Fruit fly (Drosophila melanogaster): ENCODE measurements around the gene CG7054.

The CG7054 gene

dm6 chr3R:22447195-22447873, 17.5 kb upstream of the CG7054 start, which contains the start of gene CG34288 (continued):
- TF ChIP-seq net (GFP tag; optimal IDR thresholded peaks at IDR 0.05): no peak

DNA sequence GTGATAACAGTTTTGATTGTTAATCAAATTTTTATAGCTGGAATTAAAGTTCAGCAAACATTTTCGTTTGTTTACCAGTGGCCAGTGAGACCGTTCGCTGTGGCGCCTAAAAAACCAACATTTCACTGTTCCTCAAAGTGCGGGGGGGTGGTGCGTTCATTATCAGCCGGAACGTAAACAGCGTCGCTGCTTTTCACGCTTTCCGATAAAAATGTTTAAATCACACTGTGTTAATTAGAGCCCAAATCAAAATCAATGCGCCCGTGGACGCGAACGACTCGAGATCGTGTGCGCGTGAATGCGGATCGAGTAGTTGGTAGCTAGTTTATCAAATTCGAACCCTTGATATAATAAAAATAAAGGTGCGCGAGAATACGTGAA, 16.9 kb upstream of the CG7054 start, which contains the start of gene CG34376:
TSS of gene CG34376 (plus strand) at position 226 of the 381 bp plus-strand sequence.
- TF ChIP-seq Eip93F (GFP tag; optimal IDR thresholded peaks at IDR 0.05): no peak
- no peak for TF ChIP-seq CG8319 (GFP tag; optimal IDR thresholded peaks at IDR 0.05)
- TF ChIP-seq CG4318 (GFP tag; optimal IDR thresholded peaks at IDR 0.05): peak; percentile 27
- no peak for TF ChIP-seq Ets21C (GFP tag; optimal IDR thresholded peaks at IDR 0.05)
- TF ChIP-seq CG8119 (GFP tag; IDR thresholded peaks at IDR 0.05): peak; percentile 73; the same call in 1 of the 3 replicates
- TF ChIP-seq Ets96B (tag; optimal IDR thresholded peaks at IDR 0.05): no peak
- no peak for TF ChIP-seq spab (GFP tag; optimal IDR thresholded peaks at IDR 0.05)
- peak; percentile 18 for TF ChIP-seq vri (GFP tag; optimal IDR thresholded peaks at IDR 0.05)
- TF ChIP-seq CG34406 (GFP tag; optimal IDR thresholded peaks at IDR 0.05): peak; percentile 13
- TF ChIP-seq Smox (GFP tag; optimal IDR thresholded peaks at IDR 0.05): no peak
- TF ChIP-seq net (GFP tag; optimal IDR thresholded peaks at IDR 0.05): peak; percentile 46
- no peak for TF ChIP-seq Sox15 (GFP tag; optimal IDR thresholded peaks at IDR 0.05)
- no peak for TF ChIP-seq ss (GFP tag; optimal IDR thresholded peaks at IDR 0.05)
- TF ChIP-seq salr (GFP tag; optimal IDR thresholded peaks at IDR 0.05): peak in 1 of 2 experiments; percentile 55
- TF ChIP-seq topi (GFP tag; optimal IDR thresholded peaks at IDR 0.05): peak; percentile 0
- no peak for TF ChIP-seq CG6276 (GFP tag; optimal IDR thresholded peaks at IDR 0.05)
- TF ChIP-seq CG3919 (GFP tag; optimal IDR thresholded peaks at IDR 0.05): peak; percentile 18
- TF ChIP-seq CG10669 (GFP tag; optimal IDR thresholded peaks at IDR 0.05): no peak
- TF ChIP-seq pdm3 (GFP tag; optimal IDR thresholded peaks at IDR 0.05): no peak
- TF ChIP-seq fd85E (GFP tag; optimal IDR thresholded peaks at IDR 0.05): no peak
- TF ChIP-seq CG11762 (GFP tag; optimal IDR thresholded peaks at IDR 0.05; ENCODE audit: insufficient read depth): no peak
- no peak for TF ChIP-seq dsx (GFP tag; optimal IDR thresholded peaks at IDR 0.05; ENCODE audit: poor library complexity, severe bottlenecking)
- TF ChIP-seq CG11902 (GFP tag; optimal IDR thresholded peaks at IDR 0.05): no peak
- no peak for TF ChIP-seq CG31627 (GFP tag; optimal IDR thresholded peaks at IDR 0.05)
- peak; percentile 74 for TF ChIP-seq CG6163 (GFP tag; IDR thresholded peaks at IDR 0.05)
- peak; percentile 5 for TF ChIP-seq Met (GFP tag; optimal IDR thresholded peaks at IDR 0.05)
- peak; percentile 24 for TF ChIP-seq achi (GFP tag; optimal IDR thresholded peaks at IDR 0.05)
- TF ChIP-seq CG1621 (tag; optimal IDR thresholded peaks at IDR 0.05): peak; percentile 94
- TF ChIP-seq dac (GFP tag; optimal IDR thresholded peaks at IDR 0.05): no peak
- no peak for TF ChIP-seq fd59A (GFP tag; optimal IDR thresholded peaks at IDR 0.05)
- peak; percentile 51 for TF ChIP-seq Gug (GFP tag; IDR thresholded peaks at IDR 0.05)
- no peak for TF ChIP-seq CG6808 (GFP tag; optimal IDR thresholded peaks at IDR 0.05)
- TF ChIP-seq eg (GFP tag; IDR thresholded peaks at IDR 0.05): peak; percentile 83
- peak; percentile 63 for TF ChIP-seq CG6854 (GFP tag; optimal IDR thresholded peaks at IDR 0.05)
- TF ChIP-seq CG32006 (GFP tag; optimal IDR thresholded peaks at IDR 0.05): peak; percentile 55
- TF ChIP-seq CG7368 (GFP tag; optimal IDR thresholded peaks at IDR 0.05): no peak
- peak; percentile 54 for TF ChIP-seq svp (GFP tag)
- no peak for TF ChIP-seq CG16779 (tag; optimal IDR thresholded peaks at IDR 0.05)
- no peak for TF ChIP-seq CG11294 (GFP tag; IDR thresholded peaks at IDR 0.05)
- TF ChIP-seq Hr38 (GFP tag; optimal IDR thresholded peaks at IDR 0.05): no peak
- peak; percentile 18 for TF ChIP-seq Sox14 (GFP tag; optimal IDR thresholded peaks at IDR 0.05)
- no peak for TF ChIP-seq CG8632 (GFP tag; optimal IDR thresholded peaks at IDR 0.05)
- no peak for TF ChIP-seq acj6 (GFP tag; optimal IDR thresholded peaks at IDR 0.05)
- no peak for TF ChIP-seq Eip78C (GFP tag)
- no peak for TF ChIP-seq Blimp-1 (GFP tag; optimal IDR thresholded peaks at IDR 0.05)
- no peak for TF ChIP-seq OdsH (GFP tag; optimal IDR thresholded peaks at IDR 0.05)
- TF ChIP-seq Lpt (GFP tag; optimal IDR thresholded peaks at IDR 0.05): no peak
- no peak for TF ChIP-seq Hr39 (GFP tag; optimal IDR thresholded peaks at IDR 0.05)
- TF ChIP-seq lz (GFP tag; optimal IDR thresholded peaks at IDR 0.05): no peak
- TF ChIP-seq Hr4 (GFP tag; optimal IDR thresholded peaks at IDR 0.05): no peak

Measured in whole organism, prepupa.